Worm (Caenorhabditis elegans) whole organism, L4/young adult: Measurements from ENCODE around the gene Y97E10C.1.

ENCODE experiments used
- W03F9.2 ChIP-seq: fragments of 150-350 bp; optimal IDR thresholded peaks from 2 replicates; lab custom pipeline; 2014; ENCODE audit warnings: missing biosample characterization, missing genetic modification characterization
- dao-5 ChIP-seq: sonication (generic microtip); optimal IDR thresholded peaks from 2 replicates; lab custom pipeline; 2016; ENCODE audit warnings: missing genotype, missing genetic modification characterization, moderate library complexity, missing compliant biosample characterization
- him-1 ChIP-seq: sonication (generic microtip); optimal IDR thresholded peaks from 2 replicates; lab custom pipeline; 2016; ENCODE audit warnings: missing genotype, missing genetic modification reagents, missing genetic modification characterization, missing compliant biosample characterization

- TF ChIP-seq him-1 (peak; percentile 29), dao-5 (tag; lab: Kevin White, UChicago) (no peak), W03F9.2 (tag; lab: Kevin White, UChicago) (no peak)
Measured at ce11 chrV:7734909-7735308, 6.2 kb downstream of the Y97E10C.1 start, which contains the start of gene clic-1.
